Worm (Caenorhabditis elegans) whole organism, L4 larva: ENCODE results near the gene ifas-1.

Experiments
- F10B5.3 ChIP-seq: sonication (generic microtip); optimal IDR thresholded peaks from 2 replicates; lab custom pipeline; 2016; ENCODE audit warnings: mild to moderate bottlenecking, missing genetic modification characterization, missing compliant biosample characterization
- ama-1 ChIP-seq: fragments of 150-350 bp; optimal IDR thresholded peaks from 2 replicates; lab custom pipeline; 2014; ENCODE audit warnings: inconsistent platforms, mixed read lengths
- ceh-20 ChIP-seq: fragments of 200-800 bp; sonication (Bioruptor generic); IDR thresholded peaks from 2 replicates; pipeline ENCODE4 v1.3.6; 2022; ENCODE audit warnings: missing genetic modification reagents, missing genetic modification characterization, missing compliant biosample characterization
- ceh-28 ChIP-seq: fragments of 150-350 bp; optimal IDR thresholded peaks from 2 replicates; lab custom pipeline; 2014; ENCODE audit warnings: missing biosample characterization, missing genetic modification reagents, missing genetic modification characterization
- cey-2 ChIP-seq: sonication (generic microtip); optimal IDR thresholded peaks from 3 replicates; lab custom pipeline; 2017; ENCODE audit warnings: missing genetic modification characterization, mild to moderate bottlenecking, missing compliant biosample characterization, antibody characterized with exemption, borderline replicate concordance; ENCODE audit not compliant: insufficient read depth
- dmd-8 ChIP-seq: fragments of 200-800 bp; sonication (Bioruptor generic); IDR thresholded peaks from 2 replicates; pipeline ENCODE4 v1.3.6; 2022; ENCODE audit warnings: missing genetic modification characterization, missing compliant biosample characterization
- fos-1 ChIP-seq: fragments of 150-350 bp; optimal IDR thresholded peaks from 2 replicates; lab custom pipeline; 2014; ENCODE audit warnings: missing biosample characterization, missing genetic modification characterization
- hif-1 ChIP-seq, 2 experiments: sonication (generic microtip); optimal IDR thresholded peaks; 2 replicates each; lab custom pipeline; 2016 to 2017; ENCODE audit warnings: missing compliant biosample characterization in 2 of 2, missing genetic modification characterization in 2 of 2, missing genetic modification reagents in 2 of 2, missing genotype in 2 of 2, mild to moderate bottlenecking in 1 of 2
- lir-3 ChIP-seq: sonication (generic microtip); optimal IDR thresholded peaks from 2 replicates; lab custom pipeline; 2016; ENCODE audit warnings: mild to moderate bottlenecking, missing genetic modification characterization, missing compliant biosample characterization
- snpc-1.2 ChIP-seq: fragments of 200-800 bp; sonication (Bioruptor generic); IDR thresholded peaks from 2 replicates; pipeline ENCODE4 v1.3.6; 2022; ENCODE audit warnings: missing genetic modification reagents, missing genetic modification characterization, missing compliant biosample characterization
- spr-1 ChIP-seq: sonication (generic microtip); optimal IDR thresholded peaks from 2 replicates; lab custom pipeline; 2016; ENCODE audit warnings: mild to moderate bottlenecking, missing genetic modification characterization, missing compliant biosample characterization
- ztf-11 ChIP-seq: fragments of 150-350 bp; optimal IDR thresholded peaks from 2 replicates; lab custom pipeline; 2014; ENCODE audit warnings: missing biosample characterization, missing genetic modification characterization

ce11 chrII:3694664-3695063, 6.1 kb upstream of the ifas-1 start, which contains the start of gene srx-102:
- TF ChIP-seq spr-1: no peak
- no peak for TF ChIP-seq ztf-11 (tag; lab: Kevin White, UChicago)
- no peak for TF ChIP-seq ama-1
- no peak for TF ChIP-seq ceh-28
- no peak for TF ChIP-seq fos-1 (tag; lab: Kevin White, UChicago)
- no peak for TF ChIP-seq dmd-8
- TF ChIP-seq snpc-1.2 (GFP tag; lab: Robert Waterston, UW): no peak
- TF ChIP-seq F10B5.3: no peak
- no peak for TF ChIP-seq ceh-20
- no peak for TF ChIP-seq cey-2 (tag; lab: Kevin White, UChicago)
- TF ChIP-seq lir-3 (tag; lab: Kevin White, UChicago): no peak
- no peak for TF ChIP-seq hif-1 (tag; optimal IDR thresholded peaks at IDR 0.05; lab: Kevin White, UChicago)
